5 worm cellular contexts compared by ENCODE assay signal in the genomic region with DNA sequence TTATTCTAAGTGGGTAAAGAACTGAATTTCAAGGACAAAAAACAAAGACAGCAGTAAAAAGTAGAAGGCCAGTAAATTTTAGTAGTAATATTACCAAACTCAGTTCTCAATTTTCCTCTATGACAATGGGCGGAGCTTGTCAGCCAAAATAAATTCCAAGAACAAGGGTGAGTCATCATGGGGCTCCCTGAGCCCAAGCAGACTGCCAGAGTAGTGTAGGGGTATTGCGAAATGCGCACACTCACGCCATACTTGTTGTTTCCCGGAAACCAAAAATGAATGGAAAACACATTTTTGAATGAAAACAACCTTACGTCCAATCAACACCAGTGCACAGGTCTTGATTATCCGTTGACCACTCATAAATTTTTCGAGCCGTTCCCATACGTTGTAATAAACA.
A peak's percentile ranks its signal among the peaks of the same experiment; 100 is the strongest.
TF ChIP-seq lines count a peak whose summit lies in the region.

No protein-coding gene starts in this region.

TF ChIP-seq in whole organism, L1 larva, 84 proteins besides CTCF, POLR2A, EP300 and RAD21 (continues in another document):
- TF ChIP-seq C04F5.9 (tag; optimal IDR thresholded peaks at IDR 0.05; lab: Kevin White, UChicago) (no peak), jun-1 (tag; optimal IDR thresholded peaks at IDR 0.05; lab: Kevin White, UChicago) (peak; percentile 68), lir-3 (tag; optimal IDR thresholded peaks at IDR 0.05; lab: Kevin White, UChicago; ENCODE audit: poor library complexity) (no peak), irx-1 (tag; optimal IDR thresholded peaks at IDR 0.05; lab: Kevin White, UChicago) (no peak), zag-1 (tag; optimal IDR thresholded peaks at IDR 0.05; lab: Kevin White, UChicago) (no peak), ets-5 (GFP tag; IDR thresholded peaks at IDR 0.05; lab: Robert Waterston, UW) (no peak), C16A3.4 (tag; optimal IDR thresholded peaks at IDR 0.05; lab: Kevin White, UChicago) (no peak), mab-9 (GFP tag; IDR thresholded peaks at IDR 0.05; lab: Robert Waterston, UW) (no peak), fkh-8 (tag; optimal IDR thresholded peaks at IDR 0.05; lab: Kevin White, UChicago) (peak; percentile 94), hlh-4 (tag; optimal IDR thresholded peaks at IDR 0.05; lab: Kevin White, UChicago) (peak; percentile 33), lin-14 (GFP tag; optimal IDR thresholded peaks at IDR 0.05; lab: Kevin White, UChicago) (peak; percentile 80), Y116A8C.19 (tag; optimal IDR thresholded peaks at IDR 0.05; lab: Kevin White, UChicago; ENCODE audit: borderline replicate concordance) (no peak), ceh-88 (GFP tag; IDR thresholded peaks at IDR 0.05; lab: Robert Waterston, UW) (no peak), unc-130 (tag; optimal IDR thresholded peaks at IDR 0.05; lab: Kevin White, UChicago) (no peak), sup-37 (GFP tag; optimal IDR thresholded peaks at IDR 0.05; lab: Kevin White, UChicago) (no peak), pag-3 (tag; optimal IDR thresholded peaks at IDR 0.05; lab: Kevin White, UChicago; ENCODE audit: borderline replicate concordance, insufficient read depth) (no peak), grh-1 (GFP tag; IDR thresholded peaks at IDR 0.05; lab: Robert Waterston, UW) (no peak)

TF ChIP-seq in whole organism, L2 larva, 48 proteins besides CTCF, POLR2A, EP300 and RAD21 (continues in another document):
- TF ChIP-seq nhr-6 (tag; optimal IDR thresholded peaks at IDR 0.05; lab: Kevin White, UChicago) (peak; percentile 9), lin-13 (GFP tag; optimal IDR thresholded peaks at IDR 0.05; lab: Kevin White, UChicago) (peak; percentile 19), peb-1 (tag; optimal IDR thresholded peaks at IDR 0.05; lab: Kevin White, UChicago) (no peak), unc-39 (tag; optimal IDR thresholded peaks at IDR 0.05; lab: Kevin White, UChicago) (no peak), nhr-129 (tag; optimal IDR thresholded peaks at IDR 0.05; lab: Kevin White, UChicago) (peak; percentile 49), dmd-4 (tag; optimal IDR thresholded peaks at IDR 0.05; lab: Kevin White, UChicago) (no peak), nhr-237 (tag; optimal IDR thresholded peaks at IDR 0.05; lab: Kevin White, UChicago) (no peak), zag-1 (tag; optimal IDR thresholded peaks at IDR 0.05; lab: Kevin White, UChicago) (peak; percentile 53), lin-11 (tag; optimal IDR thresholded peaks at IDR 0.05; lab: Kevin White, UChicago) (peak; percentile 69), nhr-21 (tag; optimal IDR thresholded peaks at IDR 0.05; lab: Kevin White, UChicago) (peak; percentile 54), F13H6.1 (tag; optimal IDR thresholded peaks at IDR 0.05; lab: Kevin White, UChicago) (peak; percentile 16), unc-55 (GFP tag; optimal IDR thresholded peaks at IDR 0.05; lab: Kevin White, UChicago) (peak; percentile 70), C34F6.9 (tag; optimal IDR thresholded peaks at IDR 0.05; lab: Kevin White, UChicago) (peak; percentile 72), ama-1 (optimal IDR thresholded peaks at IDR 0.05; lab: Kevin White, UChicago) (no peak), crh-2 (tag; optimal IDR thresholded peaks at IDR 0.05; lab: Kevin White, UChicago) (peak; percentile 30), fos-1 (tag; optimal IDR thresholded peaks at IDR 0.05; lab: Kevin White, UChicago) (peak; percentile 79), mab-5 (tag; optimal IDR thresholded peaks at IDR 0.05; lab: Kevin White, UChicago) (no peak)

TF ChIP-seq in whole organism, L3 larva, 47 proteins besides CTCF, POLR2A, EP300 and RAD21 (continues in another document):
- TF ChIP-seq aly-2 (tag; optimal IDR thresholded peaks at IDR 0.05; lab: Kevin White, UChicago) (no peak), ceh-28 (tag; optimal IDR thresholded peaks at IDR 0.05; lab: Kevin White, UChicago) (no peak), mdl-1 (tag; optimal IDR thresholded peaks at IDR 0.05; lab: Kevin White, UChicago) (no peak), pha-4 (tag; optimal IDR thresholded peaks at IDR 0.05; lab: Kevin White, UChicago) (no peak), ama-1 (optimal IDR thresholded peaks at IDR 0.05; lab: Kevin White, UChicago) (no peak), nfya-1 (tag; optimal IDR thresholded peaks at IDR 0.05; lab: Kevin White, UChicago; ENCODE audit: insufficient read depth) (peak; percentile 72), ztf-4 (tag; optimal IDR thresholded peaks at IDR 0.05; lab: Kevin White, UChicago) (no peak), fkh-10 (GFP tag; optimal IDR thresholded peaks at IDR 0.05; lab: Kevin White, UChicago) (no peak), hmg-11 (tag; optimal IDR thresholded peaks at IDR 0.05; lab: Kevin White, UChicago) (peak; percentile 11), snpc-4 (tag; optimal IDR thresholded peaks at IDR 0.05; lab: Kevin White, UChicago) (peak; percentile 37), nhr-28 (tag; optimal IDR thresholded peaks at IDR 0.05; lab: Kevin White, UChicago) (no peak), R02D3.7 (tag; optimal IDR thresholded peaks at IDR 0.05; lab: Kevin White, UChicago) (no peak), nhr-237 (tag; optimal IDR thresholded peaks at IDR 0.05; lab: Kevin White, UChicago) (no peak), nhr-76 (tag; optimal IDR thresholded peaks at IDR 0.05; lab: Kevin White, UChicago) (no peak), ZK546.5 (tag; optimal IDR thresholded peaks at IDR 0.05; lab: Kevin White, UChicago) (no peak), daf-12 (tag; optimal IDR thresholded peaks at IDR 0.05; lab: Kevin White, UChicago) (no peak), nhr-12 (tag; optimal IDR thresholded peaks at IDR 0.05; lab: Kevin White, UChicago) (no peak), sea-2 (GFP tag; optimal IDR thresholded peaks at IDR 0.05; lab: Kevin White, UChicago) (no peak), tbx-2 (tag; optimal IDR thresholded peaks at IDR 0.05; lab: Kevin White, UChicago) (no peak), fos-1 (tag; optimal IDR thresholded peaks at IDR 0.05; lab: Kevin White, UChicago) (peak; percentile 76)

TF ChIP-seq in whole organism, L4 larva, 104 proteins besides CTCF, POLR2A, EP300 and RAD21 (continues in another document):
- TF ChIP-seq mdt-29 (GFP tag; IDR thresholded peaks at IDR 0.05; lab: Robert Waterston, UW) = no peak
- TF ChIP-seq lin-1 (GFP tag; IDR thresholded peaks at IDR 0.05; lab: Robert Waterston, UW) = no peak
- TF ChIP-seq nhr-10 (tag; optimal IDR thresholded peaks at IDR 0.05; lab: Kevin White, UChicago) = no peak
- TF ChIP-seq unc-39 (tag; optimal IDR thresholded peaks at IDR 0.05; lab: Kevin White, UChicago) = no peak
- TF ChIP-seq dve-1 (tag; optimal IDR thresholded peaks at IDR 0.05; lab: Kevin White, UChicago; ENCODE audit: insufficient read depth) = no peak
- no peak for TF ChIP-seq F26F4.8 (GFP tag; conservative IDR thresholded peaks at IDR 0.05; lab: Robert Waterston, UW)
- TF ChIP-seq T20F7.1 (GFP tag; optimal IDR thresholded peaks at IDR 0.05; lab: Kevin White, UChicago) = no peak
- peak; percentile 33 for TF ChIP-seq hlh-11 (tag; optimal IDR thresholded peaks at IDR 0.05; lab: Kevin White, UChicago)
- no peak for TF ChIP-seq ama-1 (optimal IDR thresholded peaks at IDR 0.05; lab: Kevin White, UChicago)
- TF ChIP-seq aly-2 (tag; optimal IDR thresholded peaks at IDR 0.05; lab: Kevin White, UChicago) = no peak
- no peak for TF ChIP-seq nhr-76 (tag; optimal IDR thresholded peaks at IDR 0.05; lab: Kevin White, UChicago)
- TF ChIP-seq madf-9 (GFP tag; conservative IDR thresholded peaks at IDR 0.05; lab: Robert Waterston, UW) = no peak
- TF ChIP-seq gei-8 (GFP tag; optimal IDR thresholded peaks at IDR 0.05; lab: Kevin White, UChicago) = no peak
- TF ChIP-seq ztf-7 (tag; optimal IDR thresholded peaks at IDR 0.05; lab: Kevin White, UChicago) = no peak
- TF ChIP-seq set-16 (GFP tag; IDR thresholded peaks at IDR 0.05; lab: Robert Waterston, UW) = no peak
- TF ChIP-seq snpc-1.2 (GFP tag; IDR thresholded peaks at IDR 0.05; lab: Robert Waterston, UW) = no peak
- no peak for TF ChIP-seq ceh-28 (tag; optimal IDR thresholded peaks at IDR 0.05; lab: Kevin White, UChicago)
- TF ChIP-seq egl-43 (GFP tag; IDR thresholded peaks at IDR 0.05; lab: Robert Waterston, UW) = no peak
- TF ChIP-seq daf-8 (GFP tag; IDR thresholded peaks at IDR 0.05; lab: Robert Waterston, UW) = no peak
- TF ChIP-seq daf-19 (GFP tag; conservative IDR thresholded peaks at IDR 0.05; lab: Robert Waterston, UW) = 0 out of 2 replicates have a peak, but pooled peaks have one; percentile 21
- no peak for TF ChIP-seq lin-13 (GFP tag; optimal IDR thresholded peaks at IDR 0.05; lab: Kevin White, UChicago)
- no peak for TF ChIP-seq skn-1 (tag; optimal IDR thresholded peaks at IDR 0.05; lab: Kevin White, UChicago)

TF ChIP-seq in whole organism, young adult, 124 proteins besides CTCF, POLR2A, EP300 and RAD21:
- TF ChIP-seq cebp-1 (GFP tag; IDR thresholded peaks at IDR 0.05; lab: Robert Waterston, UW) (peak; percentile 87), cebp-1 (tag; optimal IDR thresholded peaks at IDR 0.05; lab: Kevin White, UChicago) (peak; percentile 97), lin-35 (GFP tag; optimal IDR thresholded peaks at IDR 0.05; lab: Kevin White, UChicago) (peak in 1 of 3 experiments; percentile 42), lin-40 (tag; optimal IDR thresholded peaks at IDR 0.05; lab: Kevin White, UChicago) (peak; percentile 13), K12H6.12 (tag; optimal IDR thresholded peaks at IDR 0.05; lab: Kevin White, UChicago) (peak; percentile 27), somi-1 (GFP tag; optimal IDR thresholded peaks at IDR 0.05; lab: Kevin White, UChicago) (no peak), T07F8.4 (tag; optimal IDR thresholded peaks at IDR 0.05; lab: Kevin White, UChicago) (no peak)
